Fruit fly (Drosophila melanogaster): ENCODE measurements around the gene CG42394.

The CG42394 gene

DNA sequence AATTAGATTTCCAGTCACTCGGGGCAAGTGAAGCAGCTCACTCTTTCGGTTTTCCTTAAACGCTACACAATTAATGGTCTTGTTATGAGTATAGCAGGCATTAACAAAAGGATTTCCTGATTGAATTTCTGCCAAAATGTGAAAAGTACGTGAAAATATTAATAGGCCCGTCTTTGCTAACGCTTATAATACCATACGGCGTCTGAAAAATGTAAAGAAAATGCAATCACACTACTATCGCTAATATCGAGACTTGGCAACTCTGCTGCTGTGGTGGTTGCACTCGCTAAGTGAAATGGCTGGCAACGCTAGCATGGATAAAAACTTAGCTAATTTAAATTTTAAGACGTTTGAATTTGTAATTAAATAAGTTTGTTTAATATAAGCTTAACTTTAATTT lies 43.7 kb downstream of the CG42394 start, which contains the start of gene CG6621:
Gene CG6621 (minus strand): TSS at position 205 of the 400 bp plus-strand sequence.
- TF ChIP-seq psq (optimal IDR thresholded peaks at IDR 0.05) = no peak
- no peak for TF ChIP-seq pan (optimal IDR thresholded peaks at IDR 0.05)
- TF ChIP-seq CG8478 (optimal IDR thresholded peaks at IDR 0.05) = no peak
- no peak for TF ChIP-seq EcR (GFP tag; optimal IDR thresholded peaks at IDR 0.05)

Measured in whole organism.